Fruit fly (Drosophila melanogaster): ENCODE results near the gene PNUTS.

DNA sequence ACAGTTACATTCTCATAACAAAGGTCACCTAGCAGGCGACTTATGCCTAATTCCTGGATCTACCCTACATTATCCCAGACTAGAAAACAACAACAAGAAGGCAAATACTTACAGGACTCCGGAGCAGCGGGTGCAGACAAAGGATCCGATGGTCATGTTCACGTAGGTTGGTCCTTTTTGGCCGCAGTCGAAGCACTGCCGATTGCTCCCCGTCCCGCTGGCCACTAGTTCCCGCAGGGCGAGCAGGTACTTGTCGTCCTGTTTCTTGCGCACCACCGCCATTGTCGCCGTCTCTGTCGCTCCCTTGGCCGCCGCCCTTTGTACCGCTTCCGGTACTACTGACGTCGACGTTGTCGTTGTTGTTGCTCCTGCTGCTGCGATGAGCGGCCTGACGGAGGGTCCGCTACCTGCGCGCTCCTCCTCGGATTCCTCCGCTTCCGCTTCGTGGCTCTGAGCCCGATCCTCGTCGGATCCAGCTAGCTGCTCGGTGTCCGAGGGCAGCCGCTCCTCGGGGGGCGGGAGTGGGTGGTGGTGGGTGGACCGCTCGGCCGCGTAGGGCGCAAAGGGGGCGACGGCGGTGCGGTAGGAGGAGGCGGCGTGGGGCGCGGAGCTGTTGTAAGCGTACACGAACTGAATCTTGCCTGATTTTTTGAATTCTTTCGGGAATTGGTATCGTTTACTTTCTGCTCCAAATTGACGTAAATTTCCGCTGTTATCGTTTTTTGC lies 20.3 kb upstream of the PNUTS start:
- TF ChIP-seq CG15710 (tag; optimal IDR thresholded peaks at IDR 0.05) (no peak), Ets98B (GFP tag; IDR thresholded peaks at IDR 0.05) (no peak), gl (tag; optimal IDR thresholded peaks at IDR 0.05) (no peak), CG10348 (GFP tag; IDR thresholded peaks at IDR 0.05) (no peak), CG9948 (tag; optimal IDR thresholded peaks at IDR 0.05) (no peak), CG17806 (tag; optimal IDR thresholded peaks at IDR 0.05) (no peak), Pif1B (GFP tag; optimal IDR thresholded peaks at IDR 0.05) (no peak)
